Fruit fly (Drosophila melanogaster) whole organism, wandering third instar larva: Measurements from ENCODE around the gene CG13024.
A peak's percentile ranks its signal among the peaks of the same experiment; 100 is the strongest.

Experiments
- CG9705 ChIP-seq: fragments of 200-800 bp; sonication (Bioruptor generic); optimal IDR thresholded peaks from 2 replicates; lab custom pipeline; 2018; ENCODE audit warnings: missing biosample characterization, mild to moderate bottlenecking, missing genetic modification characterization
- Dfd ChIP-seq: fragments of >200 bp; optimal IDR thresholded peaks from 2 replicates; lab custom pipeline; 2017; ENCODE audit warnings: missing biosample characterization, missing genetic modification characterization
- Hr78 ChIP-seq: fragments of >200 bp; optimal IDR thresholded peaks from 2 replicates; lab custom pipeline; 2017; ENCODE audit warnings: missing biosample characterization, missing genetic modification characterization
- Rel ChIP-seq, 2 experiments: fragments of 200-800 bp; sonication (Bioruptor generic) in 1 of 2; optimal IDR thresholded peaks; 2 replicates in 1 of 2; 3 replicates in 1 of 2; lab custom pipeline; 2016 to 2019; ENCODE audit warnings: mild to moderate bottlenecking in 2 of 2, missing biosample characterization in 2 of 2, missing genetic modification characterization in 2 of 2, moderate library complexity in 1 of 2
- jim ChIP-seq: fragments of 175-275, 200-325 bp; sonication (Bioruptor generic); optimal IDR thresholded peaks from 2 replicates; lab custom pipeline; 2016; ENCODE audit warnings: missing biosample characterization, mild to moderate bottlenecking, missing genetic modification characterization

- TF ChIP-seq Hr78 (GFP tag; lab: Kevin White, UChicago) (no peak), Dfd (GFP tag; lab: Kevin White, UChicago) (no peak), Rel (GFP tag; optimal IDR thresholded peaks at IDR 0.05; lab: Kevin White, UChicago) (no peak), Rel (tag; optimal IDR thresholded peaks at IDR 0.05; lab: Kevin White, UChicago) (peak; percentile 81), jim (GFP tag; lab: Kevin White, UChicago) (no peak), CG9705 (GFP tag; lab: Kevin White, UChicago) (peak; percentile 7)
Observed at dm6 chr3L:16803708-16804350, 25.0 kb downstream of the CG13024 start.
